Fruit fly (Drosophila melanogaster): Measurements from ENCODE around the gene CG33923.

DNA sequence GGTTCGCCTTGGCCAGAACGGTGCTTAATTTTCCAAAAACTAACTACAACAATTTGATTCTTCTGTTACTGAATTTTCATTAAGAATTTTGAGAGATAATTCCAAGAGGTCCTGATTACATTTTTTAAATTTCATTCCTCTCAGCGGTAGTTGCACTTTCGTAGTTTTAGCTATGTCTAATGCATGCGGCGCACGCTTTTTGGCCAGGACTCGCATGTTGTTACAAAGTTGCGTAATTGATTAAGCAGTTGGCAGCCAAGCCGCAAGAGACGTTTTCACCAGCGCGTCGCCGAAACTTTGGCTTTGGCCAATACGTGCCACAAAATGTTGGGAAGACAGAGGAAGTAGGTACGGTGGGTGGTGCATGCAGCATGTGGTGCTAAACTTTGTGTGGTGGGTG lies 13.9 kb upstream of the CG33923 start, which contains the start of gene CG5565:
- TF ChIP-seq CG8478 (optimal IDR thresholded peaks at IDR 0.05) (no peak), CTCF (optimal IDR thresholded peaks at IDR 0.05) (no peak)

All from S2 (cell line).